Worm (Caenorhabditis elegans) whole organism, L1 larva: ENCODE data around the gene nhr-130.
A peak's percentile ranks its signal among the peaks of the same experiment; 100 is the strongest.

Experiments
- C04F5.9 ChIP-seq: sonication (generic microtip); optimal IDR thresholded peaks from 2 replicates; lab custom pipeline; 2016; ENCODE audit warnings: missing genetic modification characterization, missing compliant biosample characterization
- C16A3.4 ChIP-seq: fragments of 150-350 bp; optimal IDR thresholded peaks from 2 replicates; lab custom pipeline; 2014; ENCODE audit warnings: missing biosample characterization, missing genetic modification characterization
- C34B4.2 ChIP-seq: sonication (generic microtip); optimal IDR thresholded peaks from 2 replicates; lab custom pipeline; 2017; ENCODE audit warnings: mild to moderate bottlenecking, missing genetic modification characterization, missing compliant biosample characterization
- F16B12.6 ChIP-seq: fragments of 150-350 bp; optimal IDR thresholded peaks from 2 replicates; lab custom pipeline; 2014; ENCODE audit warnings: missing biosample characterization, missing genetic modification characterization
- Y116A8C.19 ChIP-seq: sonication (generic microtip); optimal IDR thresholded peaks from 2 replicates; lab custom pipeline; 2016; ENCODE audit warnings: missing compliant biosample characterization, missing genetic modification characterization, borderline replicate concordance
- alr-1 ChIP-seq: fragments of 200-800 bp; sonication (Bioruptor generic); optimal IDR thresholded peaks from 2 replicates; lab custom pipeline; 2018; ENCODE audit warnings: borderline replicate concordance, mild to moderate bottlenecking, missing genetic modification characterization, missing compliant biosample characterization
- ama-1 ChIP-seq: fragments of 150-350 bp; optimal IDR thresholded peaks from 2 replicates; lab custom pipeline; 2014
- blmp-1 ChIP-seq: fragments of 150-350 bp; optimal IDR thresholded peaks from 2 replicates; lab custom pipeline; 2014; ENCODE audit warnings: missing biosample characterization, missing genetic modification characterization
- ceh-82 ChIP-seq, 3 experiments: fragments of 150-350 bp in 1 of 3; sonication (generic microtip) in 2 of 3; optimal IDR thresholded peaks; 2 replicates each; lab custom pipeline; 2014 to 2017; ENCODE audit warnings: missing biosample characterization in 3 of 3, missing genetic modification characterization in 3 of 3
- ces-1 ChIP-seq: fragments of 150-350 bp; optimal IDR thresholded peaks from 2 replicates; lab custom pipeline; 2014; ENCODE audit warnings: missing biosample characterization, missing genetic modification reagents, missing genetic modification characterization
- dpl-1 ChIP-seq, 3 experiments: fragments of 150-350 bp in 2 of 3; sonication (generic microtip) in 1 of 3; optimal IDR thresholded peaks; 2 replicates each; lab custom pipeline; 2014 to 2017; ENCODE audit warnings: missing biosample characterization in 3 of 3, missing genetic modification characterization in 3 of 3, missing genetic modification reagents in 3 of 3
- dsc-1 ChIP-seq: sonication (generic microtip); optimal IDR thresholded peaks from 2 replicates; lab custom pipeline; 2016; ENCODE audit warnings: mild to moderate bottlenecking, missing genetic modification characterization, missing compliant biosample characterization
- efl-1 ChIP-seq, 4 experiments: fragments of 150-350 bp; optimal IDR thresholded peaks in 3 of 4; peaks in 1 of 4; 1 replicate in 1 of 4; 2 replicates in 3 of 4; lab custom pipeline; 2014; ENCODE audit warnings: missing biosample characterization in 2 of 4, missing genetic modification characterization in 2 of 4, missing genetic modification reagents in 2 of 4
- efl-3 ChIP-seq: fragments of 200-800 bp; sonication (Bioruptor generic); optimal IDR thresholded peaks from 2 replicates; lab custom pipeline; 2018; ENCODE audit warnings: mild to moderate bottlenecking, missing genetic modification characterization, missing compliant biosample characterization
- egl-13 ChIP-seq: sonication (generic microtip); optimal IDR thresholded peaks from 2 replicates; lab custom pipeline; 2016; ENCODE audit warnings: missing genotype, missing genetic modification reagents, missing genetic modification characterization, missing compliant biosample characterization
- ets-5 ChIP-seq: fragments of 200-800 bp; sonication (Bioruptor generic); IDR thresholded peaks from 2 replicates; pipeline ENCODE4 v1.3.6; 2022; ENCODE audit warnings: missing genetic modification characterization, missing compliant biosample characterization
- fkh-4 ChIP-seq: sonication (generic microtip); optimal IDR thresholded peaks from 2 replicates; lab custom pipeline; 2016; ENCODE audit warnings: missing compliant biosample characterization, missing genetic modification characterization, borderline replicate concordance
- fkh-8 ChIP-seq: sonication (generic microtip); optimal IDR thresholded peaks from 2 replicates; lab custom pipeline; 2016; ENCODE audit warnings: mild to moderate bottlenecking, missing genetic modification characterization, missing compliant biosample characterization
- hlh-17 ChIP-seq: fragments of 200-800 bp; sonication (Bioruptor generic); optimal IDR thresholded peaks from 2 replicates; lab custom pipeline; 2018; ENCODE audit warnings: missing genetic modification characterization, mild to moderate bottlenecking, missing compliant biosample characterization, moderate library complexity, borderline replicate concordance
- hlh-4 ChIP-seq: sonication (generic microtip); optimal IDR thresholded peaks from 2 replicates; lab custom pipeline; 2016; ENCODE audit warnings: mild to moderate bottlenecking, missing genetic modification characterization, missing compliant biosample characterization
- hpl-2 ChIP-seq: fragments of 150-350 bp; optimal IDR thresholded peaks from 2 replicates; lab custom pipeline; 2014; ENCODE audit warnings: missing biosample characterization, missing genetic modification reagents, missing genetic modification characterization
- lin-13 ChIP-seq: fragments of 150-350 bp; optimal IDR thresholded peaks from 2 replicates; lab custom pipeline; 2014; ENCODE audit warnings: missing biosample characterization, missing genetic modification reagents, missing genetic modification characterization
- lin-14 ChIP-seq: fragments of 200-800 bp; sonication (Bioruptor generic); optimal IDR thresholded peaks from 2 replicates; lab custom pipeline; 2018; ENCODE audit warnings: mild to moderate bottlenecking, missing genetic modification characterization, moderate library complexity, missing compliant biosample characterization
- lin-15B ChIP-seq: fragments of 150-350 bp; sonication (generic microtip); optimal IDR thresholded peaks from 3 replicates; lab custom pipeline; 2014; ENCODE audit warnings: missing biosample characterization, missing genetic modification characterization
- lin-35 ChIP-seq, 2 experiments: fragments of 150-350 bp; optimal IDR thresholded peaks; 2 replicates each; lab custom pipeline; 2014; ENCODE audit warnings: missing biosample characterization in 2 of 2, missing genetic modification characterization in 2 of 2, missing genetic modification reagents in 2 of 2
- lin-39 ChIP-seq: fragments of 150-350 bp; optimal IDR thresholded peaks from 2 replicates; lab custom pipeline; 2014; ENCODE audit warnings: missing biosample characterization, missing genetic modification reagents, missing genetic modification characterization
- lsy-2 ChIP-seq, 2 experiments: fragments of 150-350 bp; optimal IDR thresholded peaks; 2 replicates each; lab custom pipeline; 2014; ENCODE audit warnings: missing biosample characterization in 2 of 2, missing genetic modification characterization in 2 of 2
- mef-2 ChIP-seq: fragments of 150-350 bp; optimal IDR thresholded peaks from 2 replicates; lab custom pipeline; 2014; ENCODE audit warnings: missing biosample characterization, missing genetic modification characterization
- nhr-11 ChIP-seq: fragments of 150-350 bp; optimal IDR thresholded peaks from 2 replicates; lab custom pipeline; 2014; ENCODE audit warnings: missing biosample characterization, missing genetic modification characterization
- nhr-19 ChIP-seq: fragments of 200-800 bp; sonication (Bioruptor generic); conservative IDR thresholded peaks from 2 replicates; pipeline ENCODE4 v1.3.6; 2022; ENCODE audit warnings: missing genetic modification characterization, missing compliant biosample characterization
- nhr-47 ChIP-seq: sonication (generic microtip); optimal IDR thresholded peaks from 2 replicates; lab custom pipeline; 2016; ENCODE audit warnings: mild to moderate bottlenecking, missing genetic modification characterization, moderate library complexity, missing compliant biosample characterization
- nhr-77 ChIP-seq: fragments of 150-350 bp; optimal IDR thresholded peaks from 2 replicates; lab custom pipeline; 2014; ENCODE audit warnings: missing biosample characterization, missing genetic modification characterization
- nhr-84 ChIP-seq: sonication (generic microtip); optimal IDR thresholded peaks from 2 replicates; lab custom pipeline; 2017; ENCODE audit warnings: missing biosample characterization, missing genetic modification characterization
- nhr-85 ChIP-seq: sonication (generic microtip); peaks from one replicate; lab custom pipeline; 2016; ENCODE audit warnings: missing genetic modification characterization, inconsistent platforms, missing compliant biosample characterization
- pag-3 ChIP-seq: sonication (generic microtip); optimal IDR thresholded peaks from 2 replicates; lab custom pipeline; 2017; ENCODE audit warnings: missing genetic modification characterization, mild to moderate bottlenecking, missing compliant biosample characterization, antibody characterized with exemption, borderline replicate concordance; ENCODE audit not compliant: insufficient read depth
- pqm-1 ChIP-seq: sonication (generic microtip); optimal IDR thresholded peaks from 3 replicates; lab custom pipeline; 2017; ENCODE audit warnings: missing biosample characterization, missing genetic modification characterization
- skn-1 ChIP-seq: fragments of 150-350 bp; optimal IDR thresholded peaks from 2 replicates; lab custom pipeline; 2014; ENCODE audit warnings: missing biosample characterization, missing genetic modification characterization
- snpc-4 ChIP-seq: fragments of 150-350 bp; optimal IDR thresholded peaks from 2 replicates; lab custom pipeline; 2014; ENCODE audit warnings: missing biosample characterization, missing genetic modification characterization
- tlp-1 ChIP-seq: fragments of 150-350 bp; optimal IDR thresholded peaks from 2 replicates; lab custom pipeline; 2014; ENCODE audit warnings: missing biosample characterization, missing genetic modification characterization
- unc-130 ChIP-seq: fragments of 150-350 bp; optimal IDR thresholded peaks from 2 replicates; lab custom pipeline; 2017; ENCODE audit warnings: missing biosample characterization, missing genetic modification characterization, inconsistent platforms
- vab-15 ChIP-seq: sonication (generic microtip); optimal IDR thresholded peaks from 2 replicates; lab custom pipeline; 2017; ENCODE audit warnings: missing genotype, mild to moderate bottlenecking, missing genetic modification characterization, missing compliant biosample characterization
- zip-4 ChIP-seq: fragments of 200-800 bp; sonication (Bioruptor generic); optimal IDR thresholded peaks from 2 replicates; lab custom pipeline; 2018; ENCODE audit warnings: mild to moderate bottlenecking, missing genetic modification characterization, moderate library complexity, missing compliant biosample characterization
- ztf-11 ChIP-seq, 2 experiments: sonication (generic microtip); optimal IDR thresholded peaks; 2 replicates each; lab custom pipeline; 2016 to 2017; ENCODE audit warnings: missing genetic modification characterization in 2 of 2, missing biosample characterization in 1 of 2, missing compliant biosample characterization in 1 of 2
- ztf-4 ChIP-seq: fragments of 150-350 bp; optimal IDR thresholded peaks from 2 replicates; lab custom pipeline; 2014; ENCODE audit warnings: missing biosample characterization, missing genetic modification characterization

The nhr-130 gene

ce11 chrV:524058-524457 is 40.9 kb upstream of the nhr-130 start, which contains the start of gene lipl-3:
Gene lipl-3, minus strand, starts transcription at chrV:524218.
- TF ChIP-seq Y116A8C.19 (no peak), ztf-11 (tag; optimal IDR thresholded peaks at IDR 0.05; lab: Kevin White, UChicago) (no peak), unc-130 (tag; lab: Kevin White, UChicago) (no peak), nhr-47 (no peak), skn-1 (tag; lab: Kevin White, UChicago) (no peak), snpc-4 (no peak), zip-4 (no peak), dsc-1 (tag; lab: Kevin White, UChicago) (no peak), F16B12.6 (tag; lab: Kevin White, UChicago) (no peak), hpl-2 (no peak), hlh-4 (tag; lab: Kevin White, UChicago) (no peak), vab-15 (tag; lab: Kevin White, UChicago) (no peak)

DNA sequence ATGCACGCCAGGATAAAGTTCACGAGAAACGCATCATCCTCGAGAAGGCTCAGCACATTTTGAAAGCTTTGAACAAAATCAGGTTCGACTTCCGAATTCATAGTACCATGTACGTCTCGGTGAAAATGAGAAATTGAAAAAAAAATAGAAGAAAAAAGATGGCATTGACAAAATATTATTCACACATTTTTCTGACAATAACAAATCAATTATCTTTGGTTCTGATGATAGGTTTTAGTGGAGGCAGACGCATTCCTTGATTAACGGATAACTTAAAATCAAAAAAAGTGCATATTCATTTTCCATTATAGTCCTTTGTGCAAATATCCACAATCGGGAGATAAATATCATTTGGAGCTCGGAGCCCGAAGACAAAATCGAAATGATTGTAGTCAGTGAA is 38.4 kb upstream of the nhr-130 start, which contains the start of gene srw-107:
srw-107 (minus strand) TSS at position 101 of the 400 bp plus-strand sequence.
- TF ChIP-seq lsy-2 (tag; optimal IDR thresholded peaks at IDR 0.05; lab: Kevin White, UChicago) = no peak
- TF ChIP-seq lin-13 (GFP tag; lab: Kevin White, UChicago) = no peak
- TF ChIP-seq nhr-19 (GFP tag; lab: Robert Waterston, UW) = no peak

DNA sequence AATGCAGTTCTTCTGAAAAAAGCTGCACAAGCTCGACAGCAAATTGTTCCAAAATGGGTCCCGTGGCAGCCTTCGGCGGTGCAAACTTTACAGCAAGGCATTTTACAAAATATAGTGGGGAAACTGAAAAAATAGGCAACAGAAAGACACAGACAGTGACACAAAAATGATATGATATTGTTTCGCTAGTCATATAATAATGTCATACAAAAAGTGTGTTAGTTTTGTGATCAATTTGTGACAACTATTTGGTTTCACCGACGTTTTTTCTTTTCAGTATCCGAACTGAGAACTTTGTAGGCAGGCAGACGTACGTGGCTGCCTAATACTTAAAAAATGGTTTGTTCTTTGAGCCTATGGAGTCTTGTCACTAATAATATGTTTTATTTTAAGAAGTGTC is 36.3 kb upstream of the nhr-130 start, which contains the start of gene nhr-210:
nhr-210 (minus strand) TSS at position 101 of the 400 bp plus-strand sequence.
- TF ChIP-seq nhr-85 (tag; lab: Kevin White, UChicago) (peak; percentile 25), efl-1 (optimal IDR thresholded peaks at IDR 0.05; lab: Kevin White, UChicago) (no peak), efl-1 (GFP tag; optimal IDR thresholded peaks at IDR 0.05 in 1 of 2; lab: Kevin White, UChicago) (peak in 1 of 2 experiments; percentile 36), fkh-8 (tag; lab: Kevin White, UChicago) (no peak)
- TF ChIP-seq, all 84 proteins: peak for 2

DNA sequence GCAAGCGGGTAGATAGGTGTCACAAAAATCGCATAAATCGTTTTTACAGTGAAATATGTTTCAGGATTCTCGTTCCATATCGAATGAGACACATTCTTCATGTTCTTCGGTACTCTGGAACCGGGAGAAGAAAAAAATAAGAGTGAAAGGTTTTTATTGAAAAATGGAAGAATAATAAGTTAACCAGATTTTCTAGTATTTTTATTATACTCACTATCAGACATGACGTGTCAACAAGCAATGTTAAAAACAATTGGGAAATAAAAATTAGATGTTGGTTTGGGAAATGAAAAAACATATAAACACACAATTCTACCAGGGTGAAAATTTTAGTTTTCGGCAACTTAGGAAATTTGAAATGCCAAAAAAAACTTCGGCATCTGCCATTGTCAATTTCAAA is 29.3 kb upstream of the nhr-130 start, which contains the start of gene srh-37:
srh-37 (minus strand) TSS at position 101 of the 400 bp plus-strand sequence.
- TF ChIP-seq C04F5.9 (tag; lab: Kevin White, UChicago) (no peak), pqm-1 (tag; lab: Kevin White, UChicago) (no peak), zip-4 (no peak), egl-13 (no peak), C16A3.4 (tag; lab: Kevin White, UChicago) (no peak), nhr-77 (tag; lab: Kevin White, UChicago) (no peak), ets-5 (no peak), mef-2 (tag; lab: Kevin White, UChicago) (no peak), lin-14 (GFP tag; lab: Kevin White, UChicago) (no peak), hlh-17 (GFP tag; lab: Kevin White, UChicago) (no peak), dsc-1 (tag; lab: Kevin White, UChicago) (no peak), lin-35 (GFP tag; optimal IDR thresholded peaks at IDR 0.05; lab: Kevin White, UChicago) (no peak), Y116A8C.19 (no peak), efl-3 (GFP tag; lab: Kevin White, UChicago) (no peak), ztf-4 (tag; lab: Kevin White, UChicago) (no peak), nhr-11 (tag; lab: Kevin White, UChicago) (no peak), ces-1 (no peak)

DNA sequence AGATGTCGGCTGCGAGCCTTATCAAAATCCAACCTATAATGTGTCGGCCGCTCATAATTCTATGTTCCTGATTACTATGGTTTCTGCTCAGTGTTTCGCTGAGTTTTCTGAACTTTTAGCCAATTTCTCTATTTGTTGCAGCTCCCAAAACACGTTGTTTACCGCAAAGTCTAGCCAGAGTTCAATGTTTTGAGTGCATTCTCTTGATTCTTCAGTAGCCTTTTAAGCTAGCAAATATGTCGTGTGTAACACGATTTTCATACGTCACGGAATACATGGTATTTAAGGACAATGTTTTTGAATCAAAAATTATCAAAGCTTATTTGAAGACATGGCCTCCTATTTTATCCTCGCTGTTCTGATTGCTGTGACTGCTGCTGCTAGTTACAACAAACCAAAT is 22.1 kb upstream of the nhr-130 start, which contains the start of gene srlf-19:
srlf-19 (plus strand) TSS at position 301 of the 400 bp plus-strand sequence.
- TF ChIP-seq ama-1 (no peak), fkh-4 (tag; lab: Kevin White, UChicago) (no peak), dpl-1 (GFP tag; optimal IDR thresholded peaks at IDR 0.05; lab: Kevin White, UChicago) (no peak), nhr-84 (no peak), ceh-82 (tag; optimal IDR thresholded peaks at IDR 0.05; lab: Kevin White, UChicago) (no peak), lsy-2 (tag; optimal IDR thresholded peaks at IDR 0.05; lab: Kevin White, UChicago) (no peak), lin-15B (tag; lab: Kevin White, UChicago) (no peak), lin-39 (tag; lab: Kevin White, UChicago) (no peak), tlp-1 (no peak), alr-1 (tag; lab: Kevin White, UChicago) (no peak), pag-3 (tag; lab: Kevin White, UChicago) (no peak), snpc-4 (no peak), C04F5.9 (tag; lab: Kevin White, UChicago) (no peak), hpl-2 (no peak), fkh-8 (tag; lab: Kevin White, UChicago) (no peak), blmp-1 (tag; lab: Kevin White, UChicago) (no peak), C34B4.2 (tag; lab: Kevin White, UChicago) (no peak), ztf-4 (tag; lab: Kevin White, UChicago) (no peak), lin-35 (GFP tag; optimal IDR thresholded peaks at IDR 0.05; lab: Kevin White, UChicago) (no peak)
